Worm (Caenorhabditis elegans) whole organism, L2 larva: ENCODE data around the gene maph-9.

Source experiments
- C34F6.9 ChIP-seq: fragments of 150-350 bp; optimal IDR thresholded peaks from 2 replicates; lab custom pipeline; 2014; ENCODE audit warnings: missing biosample characterization, missing genetic modification characterization
- Y55F3AM.14 ChIP-seq: fragments of 200-800 bp; sonication (Bioruptor generic); optimal IDR thresholded peaks from 2 replicates; lab custom pipeline; 2018; ENCODE audit warnings: mild to moderate bottlenecking, missing genetic modification characterization, missing compliant biosample characterization
- ZK546.5 ChIP-seq: sonication (generic microtip); optimal IDR thresholded peaks from 2 replicates; lab custom pipeline; 2017; ENCODE audit warnings: missing biosample characterization, missing genetic modification characterization
- alr-1 ChIP-seq: fragments of 150-350 bp; optimal IDR thresholded peaks from 2 replicates; lab custom pipeline; 2014; ENCODE audit warnings: missing biosample characterization, missing genetic modification characterization
- aly-2 ChIP-seq: fragments of 150-350 bp; optimal IDR thresholded peaks from 2 replicates; lab custom pipeline; 2014; ENCODE audit warnings: missing biosample characterization, missing genetic modification characterization
- ama-1 ChIP-seq: fragments of 150-350 bp; optimal IDR thresholded peaks from 2 replicates; lab custom pipeline; 2018; ENCODE audit warnings: inconsistent platforms
- blmp-1 ChIP-seq: sonication (generic microtip); optimal IDR thresholded peaks from 2 replicates; lab custom pipeline; 2017; ENCODE audit warnings: missing genetic modification characterization, mild to moderate bottlenecking, missing compliant biosample characterization, antibody characterized with exemption, moderate library complexity; ENCODE audit not compliant: insufficient read depth
- ceh-16 ChIP-seq: fragments of 150-350 bp; optimal IDR thresholded peaks from 2 replicates; lab custom pipeline; 2014; ENCODE audit warnings: missing biosample characterization, missing genetic modification characterization
- ceh-82 ChIP-seq: fragments of 150-350 bp; optimal IDR thresholded peaks from 2 replicates; lab custom pipeline; 2014; ENCODE audit warnings: missing biosample characterization, missing genetic modification characterization
- dmd-4 ChIP-seq: sonication (generic microtip); optimal IDR thresholded peaks from 2 replicates; lab custom pipeline; 2017; ENCODE audit warnings: missing biosample characterization, missing genetic modification characterization
- egl-27 ChIP-seq: sonication (generic microtip); optimal IDR thresholded peaks from 3 replicates; lab custom pipeline; 2017; ENCODE audit warnings: missing biosample characterization, missing genetic modification reagents, missing genetic modification characterization
- elt-3 ChIP-seq: sonication (generic microtip); optimal IDR thresholded peaks from 2 replicates; lab custom pipeline; 2017; ENCODE audit warnings: missing biosample characterization, missing genetic modification characterization
- gmeb-1 ChIP-seq: fragments of 150-350 bp; optimal IDR thresholded peaks from 2 replicates; lab custom pipeline; 2014; ENCODE audit warnings: missing biosample characterization, missing genetic modification characterization
- lin-11 ChIP-seq: fragments of 150-350 bp; sonication (generic microtip); optimal IDR thresholded peaks from 2 replicates; lab custom pipeline; 2014; ENCODE audit warnings: missing biosample characterization, missing genetic modification characterization, inconsistent platforms, mixed read lengths
- lsy-2 ChIP-seq, 2 experiments: fragments of 150-350 bp in 1 of 2; sonication (generic microtip) in 1 of 2; optimal IDR thresholded peaks; 2 replicates each; lab custom pipeline; 2014 to 2017; ENCODE audit warnings: missing biosample characterization in 2 of 2, missing genetic modification characterization in 2 of 2
- mab-5 ChIP-seq: fragments of 150-350 bp; optimal IDR thresholded peaks from 2 replicates; lab custom pipeline; 2014; ENCODE audit warnings: missing biosample characterization, missing genetic modification characterization
- mbf-1 ChIP-seq: sonication (generic microtip); optimal IDR thresholded peaks from 2 replicates; lab custom pipeline; 2017; ENCODE audit warnings: missing biosample characterization, missing genetic modification characterization
- nhr-11 ChIP-seq: fragments of 150-350 bp; optimal IDR thresholded peaks from 2 replicates; lab custom pipeline; 2014; ENCODE audit warnings: missing biosample characterization, missing genetic modification characterization
- nhr-12 ChIP-seq: fragments of 150-350 bp; optimal IDR thresholded peaks from 2 replicates; lab custom pipeline; 2014; ENCODE audit warnings: missing biosample characterization, missing genetic modification characterization
- nhr-129 ChIP-seq: fragments of 150-350 bp; optimal IDR thresholded peaks from 2 replicates; lab custom pipeline; 2014; ENCODE audit warnings: missing biosample characterization, missing genetic modification characterization
- nhr-21 ChIP-seq: fragments of 150-350 bp; optimal IDR thresholded peaks from 2 replicates; lab custom pipeline; 2014; ENCODE audit warnings: missing biosample characterization, missing genetic modification characterization
- nhr-23 ChIP-seq: fragments of 150-350 bp; optimal IDR thresholded peaks from 2 replicates; lab custom pipeline; 2014; ENCODE audit warnings: missing biosample characterization, missing genetic modification reagents, missing genetic modification characterization
- nhr-237 ChIP-seq: fragments of 150-350 bp; optimal IDR thresholded peaks from 2 replicates; lab custom pipeline; 2014; ENCODE audit warnings: missing biosample characterization, missing genetic modification characterization
- nhr-25 ChIP-seq: fragments of 150-350 bp; sonication (generic microtip); optimal IDR thresholded peaks from 3 replicates; lab custom pipeline; 2014; ENCODE audit warnings: missing biosample characterization, missing genetic modification characterization
- nhr-6 ChIP-seq: fragments of 150-350 bp; optimal IDR thresholded peaks from 2 replicates; lab custom pipeline; 2014; ENCODE audit warnings: missing biosample characterization, missing genetic modification characterization
- nhr-77 ChIP-seq: fragments of 150-350 bp; optimal IDR thresholded peaks from 2 replicates; lab custom pipeline; 2014; ENCODE audit warnings: missing biosample characterization, missing genetic modification characterization
- peb-1 ChIP-seq: fragments of 150-350 bp; optimal IDR thresholded peaks from 2 replicates; lab custom pipeline; 2014; ENCODE audit warnings: missing biosample characterization, missing genetic modification characterization
- sem-4 ChIP-seq: fragments of 150-350 bp; optimal IDR thresholded peaks from 2 replicates; lab custom pipeline; 2014; ENCODE audit warnings: missing biosample characterization, missing genetic modification reagents, missing genetic modification characterization
- sma-3 ChIP-seq: sonication (generic microtip); optimal IDR thresholded peaks from 2 replicates; lab custom pipeline; 2016; ENCODE audit warnings: missing genetic modification reagents, missing genetic modification characterization, missing compliant biosample characterization
- sma-9 ChIP-seq, 2 experiments: fragments of 150-350 bp in 1 of 2; sonication (generic microtip) in 1 of 2; optimal IDR thresholded peaks; 2 replicates each; lab custom pipeline; 2014 to 2016; ENCODE audit warnings: missing genetic modification characterization in 2 of 2, mild to moderate bottlenecking in 1 of 2, missing biosample characterization in 1 of 2, missing compliant biosample characterization in 1 of 2, missing genetic modification reagents in 1 of 2, moderate library complexity in 1 of 2
- snpc-4 ChIP-seq: fragments of 150-350 bp; optimal IDR thresholded peaks from 2 replicates; lab custom pipeline; 2014; ENCODE audit warnings: missing biosample characterization, missing genetic modification characterization
- unc-39 ChIP-seq: fragments of 150-350 bp; optimal IDR thresholded peaks from 2 replicates; lab custom pipeline; 2014; ENCODE audit warnings: missing biosample characterization, missing genetic modification characterization
- unc-55 ChIP-seq: fragments of 150-350 bp; sonication (generic microtip); optimal IDR thresholded peaks from 3 replicates; lab custom pipeline; 2014; ENCODE audit warnings: missing biosample characterization, missing genetic modification reagents, missing genetic modification characterization
- unc-62 ChIP-seq: fragments of 150-350 bp; optimal IDR thresholded peaks from 2 replicates; lab custom pipeline; 2014; ENCODE audit warnings: missing biosample characterization, missing genetic modification reagents, missing genetic modification characterization
- zag-1 ChIP-seq: fragments of 150-350 bp; optimal IDR thresholded peaks from 2 replicates; lab custom pipeline; 2014; ENCODE audit warnings: missing biosample characterization, missing genetic modification characterization
- ztf-1 ChIP-seq: fragments of 200-800 bp; sonication (Bioruptor generic); conservative IDR thresholded peaks from 2 replicates; pipeline ENCODE4 v1.3.6; 2022; ENCODE audit warnings: missing genetic modification characterization, missing compliant biosample characterization
- ztf-4 ChIP-seq: fragments of 150-350 bp; optimal IDR thresholded peaks from 2 replicates; lab custom pipeline; 2014; ENCODE audit warnings: missing biosample characterization, missing genetic modification characterization

Gene maph-9

DNA sequence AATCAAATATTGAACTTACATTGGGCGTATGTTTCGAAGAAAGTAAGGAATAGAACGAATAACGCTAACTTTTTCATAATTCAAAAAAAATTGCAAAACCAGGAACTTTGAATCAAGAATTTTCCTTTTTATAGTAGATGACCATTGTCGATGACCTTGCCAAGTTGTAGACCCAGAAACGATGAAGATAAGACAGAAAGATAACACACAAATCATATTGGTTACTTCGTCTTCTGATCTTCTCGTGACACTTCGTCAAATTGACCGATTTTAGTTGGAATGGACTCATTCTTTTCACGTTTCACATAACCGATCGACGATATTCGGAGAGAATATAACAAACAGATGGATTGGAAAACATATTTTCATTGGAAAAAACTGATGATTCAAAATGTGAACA lies 24.6 kb upstream of the maph-9 start, which contains the start of gene grsp-3 (continued):
- TF ChIP-seq lsy-2 (tag; optimal IDR thresholded peaks at IDR 0.05; lab: Kevin White, UChicago) (peak in 1 of 2 experiments; percentile 23), nhr-11 (tag; lab: Kevin White, UChicago) (no peak), unc-39 (tag; lab: Kevin White, UChicago) (no peak), egl-27 (no peak), nhr-237 (tag; lab: Kevin White, UChicago) (no peak), Y55F3AM.14 (GFP tag; lab: Kevin White, UChicago) (no peak), elt-3 (no peak), sem-4 (tag; lab: Kevin White, UChicago) (no peak), mab-5 (no peak), alr-1 (tag; lab: Kevin White, UChicago) (no peak), peb-1 (tag; lab: Kevin White, UChicago) (no peak), zag-1 (no peak), unc-62 (no peak), ztf-1 (GFP tag; lab: Robert Waterston, UW) (no peak), ZK546.5 (tag; lab: Kevin White, UChicago) (no peak), blmp-1 (tag; lab: Kevin White, UChicago) (peak; percentile 43)

ce11 chrIV:7133140-7133539 lies 23.3 kb upstream of the maph-9 start, which contains the start of gene cyn-12:
cyn-12 (minus strand) TSS chrIV:7133217.
- TF ChIP-seq Y55F3AM.14 (GFP tag; lab: Kevin White, UChicago) (no peak), ztf-1 (GFP tag; lab: Robert Waterston, UW) (no peak), aly-2 (tag; lab: Kevin White, UChicago) (no peak), unc-55 (GFP tag; lab: Kevin White, UChicago) (no peak), elt-3 (no peak), ZK546.5 (tag; lab: Kevin White, UChicago) (no peak), nhr-23 (tag; lab: Kevin White, UChicago) (no peak), ztf-4 (no peak), gmeb-1 (peak; percentile 9), zag-1 (no peak), nhr-11 (tag; lab: Kevin White, UChicago) (no peak), sma-3 (GFP tag; lab: Kevin White, UChicago) (peak; percentile 37), nhr-237 (tag; lab: Kevin White, UChicago) (no peak), sem-4 (tag; lab: Kevin White, UChicago) (no peak), nhr-6 (tag; lab: Kevin White, UChicago) (no peak), blmp-1 (tag; lab: Kevin White, UChicago) (no peak), lsy-2 (tag; optimal IDR thresholded peaks at IDR 0.05; lab: Kevin White, UChicago) (peak in 1 of 2 experiments; percentile 52), nhr-12 (no peak), C34F6.9 (peak; percentile 33), nhr-77 (tag; lab: Kevin White, UChicago) (no peak), nhr-25 (tag; lab: Kevin White, UChicago) (no peak), nhr-129 (tag; lab: Kevin White, UChicago) (no peak), dmd-4 (tag; lab: Kevin White, UChicago) (no peak), snpc-4 (tag; lab: Kevin White, UChicago) (no peak), mbf-1 (tag; lab: Kevin White, UChicago) (no peak)

DNA sequence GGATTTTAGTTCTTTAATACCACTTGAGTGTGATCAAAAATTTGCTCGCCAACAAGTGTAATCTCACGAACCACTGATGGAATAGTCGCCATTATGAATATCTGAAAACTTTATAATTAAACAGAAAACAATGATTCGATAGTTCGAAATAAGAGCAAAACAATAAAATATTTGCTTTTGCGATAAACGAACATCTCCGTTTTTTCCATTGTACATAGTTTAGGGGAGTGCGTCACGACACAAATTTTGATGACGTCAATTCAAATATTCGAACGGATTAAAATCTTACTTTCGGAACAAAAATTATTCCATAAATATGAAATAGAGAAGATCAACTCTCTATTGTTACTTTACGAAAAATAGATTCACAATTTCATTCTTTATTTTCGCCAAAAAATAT lies 22.4 kb upstream of the maph-9 start, which contains the start of gene mutd-1:
TSS of gene mutd-1 (minus strand) at position 101 of the 400 bp plus-strand sequence.
- no peak for TF ChIP-seq sma-9 (GFP tag; optimal IDR thresholded peaks at IDR 0.05; lab: Kevin White, UChicago)
- no peak for TF ChIP-seq sma-9 (tag; optimal IDR thresholded peaks at IDR 0.05; lab: Kevin White, UChicago)
- no peak for TF ChIP-seq nhr-11 (tag; lab: Kevin White, UChicago)
- no peak for TF ChIP-seq dmd-4 (tag; lab: Kevin White, UChicago)
- no peak for TF ChIP-seq nhr-237 (tag; lab: Kevin White, UChicago)
- TF ChIP-seq lin-11 (tag; lab: Kevin White, UChicago) = no peak
- no peak for TF ChIP-seq ceh-82 (tag; lab: Kevin White, UChicago)
- TF ChIP-seq nhr-21 (tag; lab: Kevin White, UChicago) = no peak
- no peak for TF ChIP-seq alr-1 (tag; lab: Kevin White, UChicago)
- no peak for TF ChIP-seq egl-27
- no peak for TF ChIP-seq ceh-16 (tag; lab: Kevin White, UChicago)
- TF ChIP-seq nhr-129 (tag; lab: Kevin White, UChicago) = no peak
- TF ChIP-seq ama-1 (lab: Kevin White, UChicago) = no peak
- TF ChIP-seq peb-1 (tag; lab: Kevin White, UChicago) = no peak
- no peak for TF ChIP-seq ZK546.5 (tag; lab: Kevin White, UChicago)
